Fruit fly (Drosophila melanogaster) whole organism, prepupa: ENCODE results near the gene Polr1D.

Experiments used
- Blimp-1 ChIP-seq: fragments of 200-800 bp; sonication (Bioruptor generic); optimal IDR thresholded peaks from 3 replicates; lab custom pipeline; 2017; ENCODE audit warnings: missing biosample characterization, missing genetic modification characterization, mild to moderate bottlenecking, moderate library complexity, missing genetic modification reagents
- CG10631 ChIP-seq: fragments of 200-800 bp; sonication (Bioruptor generic); optimal IDR thresholded peaks from 2 replicates; lab custom pipeline; 2016; ENCODE audit warnings: missing biosample characterization, missing genetic modification characterization
- CG10669 ChIP-seq: fragments of 200-800 bp; sonication (Bioruptor generic); optimal IDR thresholded peaks from 3 replicates; lab custom pipeline; 2018; ENCODE audit warnings: missing biosample characterization, mild to moderate bottlenecking, missing genetic modification characterization, moderate library complexity
- CG11294 ChIP-seq: fragments of 200-800 bp; sonication (Bioruptor generic); IDR thresholded peaks from 2 replicates; pipeline ENCODE4 v1.3.6; 2022; ENCODE audit warnings: missing biosample characterization, missing genetic modification characterization
- CG11762 ChIP-seq: fragments of 200-800 bp; sonication (Bioruptor generic); optimal IDR thresholded peaks from 3 replicates; lab custom pipeline; 2016; ENCODE audit warnings: missing biosample characterization, missing genetic modification characterization; ENCODE audit not compliant: insufficient read depth
- CG11902 ChIP-seq: fragments of 200-800 bp; sonication (Bioruptor generic); optimal IDR thresholded peaks from 3 replicates; lab custom pipeline; 2016; ENCODE audit warnings: missing biosample characterization, missing genetic modification characterization
- CG3032 ChIP-seq: fragments of 200-800 bp; optimal IDR thresholded peaks from 2 replicates; lab custom pipeline; 2019; ENCODE audit warnings: missing biosample characterization, mild to moderate bottlenecking, missing genetic modification characterization, moderate library complexity
- CG31627 ChIP-seq: fragments of 200-800 bp; sonication (Bioruptor generic); optimal IDR thresholded peaks from 3 replicates; lab custom pipeline; 2016; ENCODE audit warnings: missing biosample characterization, missing genetic modification characterization
- CG32006 ChIP-seq: fragments of 200-800 bp; sonication (Bioruptor generic); optimal IDR thresholded peaks from 3 replicates; lab custom pipeline; 2017; ENCODE audit warnings: missing biosample characterization, mild to moderate bottlenecking, missing genetic modification characterization
- CG34406 ChIP-seq: fragments of 200-800 bp; sonication (Bioruptor generic); optimal IDR thresholded peaks from 3 replicates; lab custom pipeline; 2016; ENCODE audit warnings: missing biosample characterization, missing genetic modification characterization
- CG3919 ChIP-seq: fragments of 200-800 bp; sonication (Bioruptor generic); optimal IDR thresholded peaks from 3 replicates; lab custom pipeline; 2016; ENCODE audit warnings: missing biosample characterization, missing genetic modification characterization
- CG6163 ChIP-seq: fragments of 200-800 bp; sonication (Bioruptor generic); IDR thresholded peaks from 3 replicates; pipeline ENCODE4 v1.3.6; 2022; ENCODE audit warnings: missing biosample characterization, missing genetic modification characterization
- CG6276 ChIP-seq: fragments of 200-800 bp; sonication (Bioruptor generic); optimal IDR thresholded peaks from 2 replicates; lab custom pipeline; 2017; ENCODE audit warnings: missing biosample characterization, mild to moderate bottlenecking, missing genetic modification characterization
- CG6792 ChIP-seq: fragments of 200-800 bp; sonication (Bioruptor generic); optimal IDR thresholded peaks from 3 replicates; lab custom pipeline; 2016; ENCODE audit warnings: missing biosample characterization, missing genetic modification characterization
- CG6808 ChIP-seq: fragments of 200-800 bp; sonication (Bioruptor generic); optimal IDR thresholded peaks from 3 replicates; lab custom pipeline; 2017; ENCODE audit warnings: missing biosample characterization, missing genetic modification characterization, mild to moderate bottlenecking, moderate library complexity, missing genetic modification reagents
- CG6854 ChIP-seq: fragments of 200-800 bp; sonication (Bioruptor generic); optimal IDR thresholded peaks from 2 replicates; lab custom pipeline; 2017; ENCODE audit warnings: missing biosample characterization, mild to moderate bottlenecking, missing genetic modification characterization
- CG7368 ChIP-seq: fragments of 200-800 bp; sonication (Bioruptor generic); optimal IDR thresholded peaks from 3 replicates; lab custom pipeline; 2016; ENCODE audit warnings: missing biosample characterization, missing genetic modification characterization
- CG8119 ChIP-seq: fragments of 200-800 bp; sonication (Bioruptor generic); IDR thresholded peaks from 3 replicates; pipeline ENCODE4 v1.3.6; 2022; ENCODE audit warnings: missing biosample characterization, missing genetic modification characterization
- CG8319 ChIP-seq: fragments of 200-800 bp; sonication (Bioruptor generic); optimal IDR thresholded peaks from 3 replicates; lab custom pipeline; 2016; ENCODE audit warnings: missing biosample characterization, missing genetic modification characterization
- CG8632 ChIP-seq: fragments of 200-800 bp; sonication (Bioruptor generic); optimal IDR thresholded peaks from 3 replicates; lab custom pipeline; 2016; ENCODE audit warnings: missing biosample characterization, missing genetic modification characterization
- CG9139 ChIP-seq: fragments of 200-800 bp; sonication (Bioruptor generic); optimal IDR thresholded peaks from 3 replicates; lab custom pipeline; 2017; ENCODE audit warnings: missing biosample characterization, mild to moderate bottlenecking, missing genetic modification characterization
- Eip75B ChIP-seq: fragments of 200-800 bp; sonication (Bioruptor generic); optimal IDR thresholded peaks from 3 replicates; lab custom pipeline; 2016; ENCODE audit warnings: missing biosample characterization, missing genetic modification characterization
- Eip93F ChIP-seq: fragments of 200-800 bp; sonication (Bioruptor generic); optimal IDR thresholded peaks from 2 replicates; lab custom pipeline; 2016; ENCODE audit warnings: missing biosample characterization, mild to moderate bottlenecking, missing genetic modification characterization
- Ets21C ChIP-seq: fragments of 200-800 bp; sonication (Bioruptor generic); optimal IDR thresholded peaks from 3 replicates; lab custom pipeline; 2016; ENCODE audit warnings: missing biosample characterization, missing genetic modification characterization
- Gug ChIP-seq: fragments of 200-800 bp; sonication (Bioruptor generic); IDR thresholded peaks from 2 replicates; pipeline ENCODE4 v1.3.6; 2022; ENCODE audit warnings: missing biosample characterization, missing genetic modification characterization
- Lpt ChIP-seq: fragments of 200-800 bp; sonication (Bioruptor generic); optimal IDR thresholded peaks from 3 replicates; lab custom pipeline; 2016; ENCODE audit warnings: missing biosample characterization, missing genetic modification characterization
- Met ChIP-seq: fragments of 200-800 bp; sonication (Bioruptor generic); optimal IDR thresholded peaks from 3 replicates; lab custom pipeline; 2016; ENCODE audit warnings: missing biosample characterization, missing genetic modification characterization
- OdsH ChIP-seq: fragments of 200-800 bp; sonication (Bioruptor generic); optimal IDR thresholded peaks from 3 replicates; lab custom pipeline; 2016; ENCODE audit warnings: missing biosample characterization, missing genetic modification characterization
- Smox ChIP-seq: fragments of 200-800 bp; sonication (Bioruptor generic); optimal IDR thresholded peaks from 3 replicates; lab custom pipeline; 2016; ENCODE audit warnings: missing biosample characterization, missing genetic modification characterization
- Sox15 ChIP-seq: fragments of 200-800 bp; sonication (Bioruptor generic); optimal IDR thresholded peaks from 3 replicates; lab custom pipeline; 2016; ENCODE audit warnings: missing biosample characterization, missing genetic modification characterization
- achi ChIP-seq: fragments of 200-800 bp; sonication (Bioruptor generic); optimal IDR thresholded peaks from 3 replicates; lab custom pipeline; 2016; ENCODE audit warnings: missing biosample characterization, missing genetic modification characterization
- acj6 ChIP-seq: fragments of 200-800 bp; sonication (Bioruptor generic); optimal IDR thresholded peaks from 3 replicates; lab custom pipeline; 2016; ENCODE audit warnings: missing biosample characterization, missing genetic modification characterization
- dsx ChIP-seq: fragments of 200-800 bp; optimal IDR thresholded peaks from 3 replicates; lab custom pipeline; 2019; ENCODE audit warnings: missing biosample characterization, mild to moderate bottlenecking, missing genetic modification characterization, moderate library complexity; ENCODE audit not compliant: poor library complexity, severe bottlenecking
- eg ChIP-seq: fragments of 200-800 bp; sonication (Bioruptor generic); IDR thresholded peaks from 3 replicates; pipeline ENCODE4 v1.3.6; 2022; ENCODE audit warnings: missing biosample characterization, missing genetic modification characterization
- esn ChIP-seq: fragments of 200-800 bp; sonication (Bioruptor generic); optimal IDR thresholded peaks from 2 replicates; lab custom pipeline; 2016; ENCODE audit warnings: missing biosample characterization, mild to moderate bottlenecking, missing genetic modification characterization, moderate library complexity
- fd59A ChIP-seq: fragments of 200-800 bp; sonication (Bioruptor generic); optimal IDR thresholded peaks from 2 replicates; lab custom pipeline; 2017; ENCODE audit warnings: missing biosample characterization, mild to moderate bottlenecking, missing genetic modification characterization, missing genetic modification reagents
- fd85E ChIP-seq: fragments of 200-800 bp; sonication (Bioruptor generic); optimal IDR thresholded peaks from 3 replicates; lab custom pipeline; 2016; ENCODE audit warnings: missing biosample characterization, missing genetic modification characterization
- fkh ChIP-seq: fragments of 200-800 bp; sonication (Bioruptor generic); optimal IDR thresholded peaks from 3 replicates; lab custom pipeline; 2017; ENCODE audit warnings: missing biosample characterization, mild to moderate bottlenecking, missing genetic modification characterization, moderate library complexity
- lz ChIP-seq: fragments of 200-800 bp; sonication (Bioruptor generic); optimal IDR thresholded peaks from 3 replicates; lab custom pipeline; 2016; ENCODE audit warnings: missing biosample characterization, missing genetic modification characterization
- net ChIP-seq: fragments of 200-800 bp; sonication (Bioruptor generic); optimal IDR thresholded peaks from 3 replicates; lab custom pipeline; 2016; ENCODE audit warnings: missing biosample characterization, missing genetic modification characterization
- salr ChIP-seq, 2 experiments: fragments of 200-800 bp; sonication (Bioruptor generic); optimal IDR thresholded peaks; 3 replicates each; lab custom pipeline; 2016 to 2018; ENCODE audit warnings: missing biosample characterization in 2 of 2, missing genetic modification characterization in 2 of 2, mild to moderate bottlenecking in 1 of 2
- ss ChIP-seq, 2 experiments: fragments of 200-800 bp; sonication (Bioruptor generic); optimal IDR thresholded peaks; 2 replicates in 1 of 2; 3 replicates in 1 of 2; lab custom pipeline; 2017 to 2018; ENCODE audit warnings: mild to moderate bottlenecking in 2 of 2, missing biosample characterization in 2 of 2, missing genetic modification characterization in 2 of 2, moderate library complexity in 1 of 2
- svp ChIP-seq: fragments of 200-800 bp; sonication (Bioruptor generic); peaks from one replicate; lab custom pipeline; 2016; ENCODE audit warnings: missing biosample characterization, missing genetic modification characterization
- vri ChIP-seq: fragments of 200-800 bp; sonication (Bioruptor generic); optimal IDR thresholded peaks from 3 replicates; lab custom pipeline; 2016; ENCODE audit warnings: missing biosample characterization, mild to moderate bottlenecking, missing genetic modification characterization

The Polr1D gene

dm6 chr2L:19163143-19163974, 28.3 kb upstream of the Polr1D start (continued):
- TF ChIP-seq Ets21C (GFP tag; lab: Kevin White, UChicago) (no peak), CG8632 (no peak), fd85E (GFP tag; lab: Kevin White, UChicago) (no peak), CG31627 (GFP tag; lab: Kevin White, UChicago) (no peak), eg (peak; percentile 59), CG10669 (GFP tag; lab: Kevin White, UChicago) (no peak), CG6808 (GFP tag; lab: Kevin White, UChicago) (peak; percentile 5), ss (GFP tag; optimal IDR thresholded peaks at IDR 0.05; lab: Kevin White, UChicago) (peak in 1 of 2 experiments; percentile 23), acj6 (no peak), CG32006 (peak; percentile 37), fkh (GFP tag; lab: Kevin White, UChicago) (no peak), CG6792 (no peak), achi (GFP tag; lab: Kevin White, UChicago) (no peak), dsx (no peak), CG11902 (GFP tag; lab: Kevin White, UChicago) (no peak), CG9139 (GFP tag; lab: Kevin White, UChicago) (no peak), lz (GFP tag; lab: Kevin White, UChicago) (no peak), net (GFP tag; lab: Kevin White, UChicago) (no peak), CG7368 (GFP tag; lab: Kevin White, UChicago) (no peak), Gug (no peak), fd59A (GFP tag; lab: Kevin White, UChicago) (no peak), CG8319 (GFP tag; lab: Kevin White, UChicago) (no peak), CG3919 (GFP tag; lab: Kevin White, UChicago) (no peak), esn (GFP tag; lab: Kevin White, UChicago) (no peak), CG3032 (tag; lab: Kevin White, UChicago) (no peak), salr (GFP tag; optimal IDR thresholded peaks at IDR 0.05; lab: Kevin White, UChicago) (no peak), vri (GFP tag; lab: Kevin White, UChicago) (no peak), Smox (GFP tag; lab: Kevin White, UChicago) (no peak), Lpt (GFP tag; lab: Kevin White, UChicago) (no peak), CG6854 (GFP tag; lab: Kevin White, UChicago) (no peak), Sox15 (GFP tag; lab: Kevin White, UChicago) (no peak)

- TF ChIP-seq OdsH (peak; percentile 75), Blimp-1 (no peak), CG6276 (GFP tag; lab: Kevin White, UChicago) (peak; percentile 45), CG11762 (GFP tag; lab: Kevin White, UChicago) (peak; percentile 75), achi (GFP tag; lab: Kevin White, UChicago) (peak; percentile 73), CG7368 (GFP tag; lab: Kevin White, UChicago) (peak; percentile 33), Met (GFP tag; lab: Kevin White, UChicago) (peak; percentile 82), CG8119 (peak; percentile 50), Sox15 (GFP tag; lab: Kevin White, UChicago) (peak; percentile 66), eg (peak; percentile 28; the same call in 1 of the 3 replicates), Eip75B (peak; percentile 59), lz (GFP tag; lab: Kevin White, UChicago) (peak; percentile 73), CG8632 (peak; percentile 56), svp (GFP tag; lab: Kevin White, UChicago) (peak; percentile 88), CG34406 (peak; percentile 77), CG11294 (peak; percentile 28; the same call in 1 of the 2 replicates), fd85E (GFP tag; lab: Kevin White, UChicago) (no peak), CG8319 (GFP tag; lab: Kevin White, UChicago) (peak; percentile 69), dsx (peak; percentile 4), fd59A (GFP tag; lab: Kevin White, UChicago) (peak; percentile 28), fkh (GFP tag; lab: Kevin White, UChicago) (no peak), CG6163 (GFP tag; lab: Robert Waterston, UW) (peak; percentile 5; the same call in 1 of the 3 replicates), CG3032 (tag; lab: Kevin White, UChicago) (peak; percentile 60), vri (GFP tag; lab: Kevin White, UChicago) (peak; percentile 65), CG31627 (GFP tag; lab: Kevin White, UChicago) (peak; percentile 61), Ets21C (GFP tag; lab: Kevin White, UChicago) (peak; percentile 31), CG10631 (GFP tag; lab: Kevin White, UChicago) (peak; percentile 54), CG6808 (GFP tag; lab: Kevin White, UChicago) (no peak), Eip93F (peak; percentile 74)
Observed at dm6 chr2L:19162330-19163100, 27.5 kb upstream of the Polr1D start.
